Fruit fly (Drosophila melanogaster) whole organism, prepupa: Measurements from ENCODE around the gene RpL3.

Experiments used
- Blimp-1 ChIP-seq: fragments of 200-800 bp; sonication (Bioruptor generic); optimal IDR thresholded peaks from 3 replicates; lab custom pipeline; 2017; ENCODE audit warnings: missing biosample characterization, missing genetic modification characterization, mild to moderate bottlenecking, moderate library complexity, missing genetic modification reagents
- CG10631 ChIP-seq: fragments of 200-800 bp; sonication (Bioruptor generic); optimal IDR thresholded peaks from 2 replicates; lab custom pipeline; 2016; ENCODE audit warnings: missing biosample characterization, missing genetic modification characterization
- CG10669 ChIP-seq: fragments of 200-800 bp; sonication (Bioruptor generic); optimal IDR thresholded peaks from 3 replicates; lab custom pipeline; 2018; ENCODE audit warnings: missing biosample characterization, mild to moderate bottlenecking, missing genetic modification characterization, moderate library complexity
- CG11294 ChIP-seq: fragments of 200-800 bp; sonication (Bioruptor generic); IDR thresholded peaks from 2 replicates; pipeline ENCODE4 v1.3.6; 2022; ENCODE audit warnings: missing biosample characterization, missing genetic modification characterization
- CG11902 ChIP-seq: fragments of 200-800 bp; sonication (Bioruptor generic); optimal IDR thresholded peaks from 3 replicates; lab custom pipeline; 2016; ENCODE audit warnings: missing biosample characterization, missing genetic modification characterization
- CG15336 ChIP-seq: fragments of 200-800 bp; sonication (Bioruptor generic); IDR thresholded peaks from 2 replicates; pipeline ENCODE4 v1.3.6; 2022; ENCODE audit warnings: missing biosample characterization, missing genetic modification characterization
- CG32006 ChIP-seq: fragments of 200-800 bp; sonication (Bioruptor generic); optimal IDR thresholded peaks from 3 replicates; lab custom pipeline; 2017; ENCODE audit warnings: missing biosample characterization, mild to moderate bottlenecking, missing genetic modification characterization
- CG34406 ChIP-seq: fragments of 200-800 bp; sonication (Bioruptor generic); optimal IDR thresholded peaks from 3 replicates; lab custom pipeline; 2016; ENCODE audit warnings: missing biosample characterization, missing genetic modification characterization
- CG4318 ChIP-seq: fragments of 200-800 bp; sonication (Bioruptor generic); optimal IDR thresholded peaks from 3 replicates; lab custom pipeline; 2017; ENCODE audit warnings: missing biosample characterization, mild to moderate bottlenecking, missing genetic modification characterization
- CG6163 ChIP-seq: fragments of 200-800 bp; sonication (Bioruptor generic); IDR thresholded peaks from 3 replicates; pipeline ENCODE4 v1.3.6; 2022; ENCODE audit warnings: missing biosample characterization, missing genetic modification characterization
- CG6276 ChIP-seq: fragments of 200-800 bp; sonication (Bioruptor generic); optimal IDR thresholded peaks from 2 replicates; lab custom pipeline; 2017; ENCODE audit warnings: missing biosample characterization, mild to moderate bottlenecking, missing genetic modification characterization
- CG6792 ChIP-seq: fragments of 200-800 bp; sonication (Bioruptor generic); optimal IDR thresholded peaks from 3 replicates; lab custom pipeline; 2016; ENCODE audit warnings: missing biosample characterization, missing genetic modification characterization
- CG6808 ChIP-seq: fragments of 200-800 bp; sonication (Bioruptor generic); optimal IDR thresholded peaks from 3 replicates; lab custom pipeline; 2017; ENCODE audit warnings: missing biosample characterization, missing genetic modification characterization, mild to moderate bottlenecking, moderate library complexity, missing genetic modification reagents
- CG6854 ChIP-seq: fragments of 200-800 bp; sonication (Bioruptor generic); optimal IDR thresholded peaks from 2 replicates; lab custom pipeline; 2017; ENCODE audit warnings: missing biosample characterization, mild to moderate bottlenecking, missing genetic modification characterization
- CG8632 ChIP-seq: fragments of 200-800 bp; sonication (Bioruptor generic); optimal IDR thresholded peaks from 3 replicates; lab custom pipeline; 2016; ENCODE audit warnings: missing biosample characterization, missing genetic modification characterization
- Eip75B ChIP-seq: fragments of 200-800 bp; sonication (Bioruptor generic); optimal IDR thresholded peaks from 3 replicates; lab custom pipeline; 2016; ENCODE audit warnings: missing biosample characterization, missing genetic modification characterization
- Eip78C ChIP-seq: fragments of 200-800 bp; sonication (Bioruptor generic); peaks from one replicate; lab custom pipeline; 2016; ENCODE audit warnings: missing biosample characterization, missing genetic modification characterization
- Eip93F ChIP-seq: fragments of 200-800 bp; sonication (Bioruptor generic); optimal IDR thresholded peaks from 2 replicates; lab custom pipeline; 2016; ENCODE audit warnings: missing biosample characterization, mild to moderate bottlenecking, missing genetic modification characterization
- Ets96B ChIP-seq: fragments of 200-800 bp; optimal IDR thresholded peaks from 2 replicates; lab custom pipeline; 2019; ENCODE audit warnings: missing biosample characterization, mild to moderate bottlenecking, missing genetic modification characterization, moderate library complexity
- Gug ChIP-seq: fragments of 200-800 bp; sonication (Bioruptor generic); IDR thresholded peaks from 2 replicates; pipeline ENCODE4 v1.3.6; 2022; ENCODE audit warnings: missing biosample characterization, missing genetic modification characterization
- Hr39 ChIP-seq: fragments of 200-800 bp; sonication (Bioruptor generic); optimal IDR thresholded peaks from 2 replicates; lab custom pipeline; 2016; ENCODE audit warnings: missing biosample characterization, missing genetic modification characterization
- Hr4 ChIP-seq: fragments of 200-800 bp; sonication (Bioruptor generic); optimal IDR thresholded peaks from 3 replicates; lab custom pipeline; 2016; ENCODE audit warnings: missing biosample characterization, missing genetic modification characterization
- Met ChIP-seq: fragments of 200-800 bp; sonication (Bioruptor generic); optimal IDR thresholded peaks from 3 replicates; lab custom pipeline; 2016; ENCODE audit warnings: missing biosample characterization, missing genetic modification characterization
- Smox ChIP-seq: fragments of 200-800 bp; sonication (Bioruptor generic); optimal IDR thresholded peaks from 3 replicates; lab custom pipeline; 2016; ENCODE audit warnings: missing biosample characterization, missing genetic modification characterization
- Sox102F ChIP-seq: fragments of 200-800 bp; sonication (Bioruptor generic); optimal IDR thresholded peaks from 2 replicates; lab custom pipeline; 2016; ENCODE audit warnings: missing biosample characterization, mild to moderate bottlenecking, missing genetic modification characterization
- Sox15 ChIP-seq: fragments of 200-800 bp; sonication (Bioruptor generic); optimal IDR thresholded peaks from 3 replicates; lab custom pipeline; 2016; ENCODE audit warnings: missing biosample characterization, missing genetic modification characterization
- achi ChIP-seq: fragments of 200-800 bp; sonication (Bioruptor generic); optimal IDR thresholded peaks from 3 replicates; lab custom pipeline; 2016; ENCODE audit warnings: missing biosample characterization, missing genetic modification characterization
- acj6 ChIP-seq: fragments of 200-800 bp; sonication (Bioruptor generic); optimal IDR thresholded peaks from 3 replicates; lab custom pipeline; 2016; ENCODE audit warnings: missing biosample characterization, missing genetic modification characterization
- cyc ChIP-seq: fragments of 200-800 bp; sonication (Bioruptor generic); optimal IDR thresholded peaks from 3 replicates; lab custom pipeline; 2016; ENCODE audit warnings: missing biosample characterization, missing genetic modification characterization
- dac ChIP-seq: fragments of 200-800 bp; sonication (Bioruptor generic); optimal IDR thresholded peaks from 2 replicates; lab custom pipeline; 2017; ENCODE audit warnings: missing biosample characterization, mild to moderate bottlenecking, missing genetic modification characterization
- eg ChIP-seq: fragments of 200-800 bp; sonication (Bioruptor generic); IDR thresholded peaks from 3 replicates; pipeline ENCODE4 v1.3.6; 2022; ENCODE audit warnings: missing biosample characterization, missing genetic modification characterization
- esn ChIP-seq: fragments of 200-800 bp; sonication (Bioruptor generic); optimal IDR thresholded peaks from 2 replicates; lab custom pipeline; 2016; ENCODE audit warnings: missing biosample characterization, mild to moderate bottlenecking, missing genetic modification characterization, moderate library complexity
- fd85E ChIP-seq: fragments of 200-800 bp; sonication (Bioruptor generic); optimal IDR thresholded peaks from 3 replicates; lab custom pipeline; 2016; ENCODE audit warnings: missing biosample characterization, missing genetic modification characterization
- fkh ChIP-seq: fragments of 200-800 bp; sonication (Bioruptor generic); optimal IDR thresholded peaks from 3 replicates; lab custom pipeline; 2017; ENCODE audit warnings: missing biosample characterization, mild to moderate bottlenecking, missing genetic modification characterization, moderate library complexity
- lz ChIP-seq: fragments of 200-800 bp; sonication (Bioruptor generic); optimal IDR thresholded peaks from 3 replicates; lab custom pipeline; 2016; ENCODE audit warnings: missing biosample characterization, missing genetic modification characterization
- net ChIP-seq: fragments of 200-800 bp; sonication (Bioruptor generic); optimal IDR thresholded peaks from 3 replicates; lab custom pipeline; 2016; ENCODE audit warnings: missing biosample characterization, missing genetic modification characterization
- pdm3 ChIP-seq: fragments of 200-800 bp; sonication (Bioruptor generic); optimal IDR thresholded peaks from 3 replicates; lab custom pipeline; 2016; ENCODE audit warnings: missing biosample characterization, missing genetic modification characterization
- salr ChIP-seq, 2 experiments: fragments of 200-800 bp; sonication (Bioruptor generic); optimal IDR thresholded peaks; 3 replicates each; lab custom pipeline; 2016 to 2018; ENCODE audit warnings: missing biosample characterization in 2 of 2, missing genetic modification characterization in 2 of 2, mild to moderate bottlenecking in 1 of 2
- spab ChIP-seq: fragments of 200-800 bp; sonication (Bioruptor generic); optimal IDR thresholded peaks from 2 replicates; lab custom pipeline; 2017; ENCODE audit warnings: missing biosample characterization, mild to moderate bottlenecking, missing genetic modification characterization, missing genetic modification reagents
- ss ChIP-seq, 2 experiments: fragments of 200-800 bp; sonication (Bioruptor generic); optimal IDR thresholded peaks; 2 replicates in 1 of 2; 3 replicates in 1 of 2; lab custom pipeline; 2017 to 2018; ENCODE audit warnings: mild to moderate bottlenecking in 2 of 2, missing biosample characterization in 2 of 2, missing genetic modification characterization in 2 of 2, moderate library complexity in 1 of 2
- vri ChIP-seq: fragments of 200-800 bp; sonication (Bioruptor generic); optimal IDR thresholded peaks from 3 replicates; lab custom pipeline; 2016; ENCODE audit warnings: missing biosample characterization, mild to moderate bottlenecking, missing genetic modification characterization

The RpL3 gene

DNA sequence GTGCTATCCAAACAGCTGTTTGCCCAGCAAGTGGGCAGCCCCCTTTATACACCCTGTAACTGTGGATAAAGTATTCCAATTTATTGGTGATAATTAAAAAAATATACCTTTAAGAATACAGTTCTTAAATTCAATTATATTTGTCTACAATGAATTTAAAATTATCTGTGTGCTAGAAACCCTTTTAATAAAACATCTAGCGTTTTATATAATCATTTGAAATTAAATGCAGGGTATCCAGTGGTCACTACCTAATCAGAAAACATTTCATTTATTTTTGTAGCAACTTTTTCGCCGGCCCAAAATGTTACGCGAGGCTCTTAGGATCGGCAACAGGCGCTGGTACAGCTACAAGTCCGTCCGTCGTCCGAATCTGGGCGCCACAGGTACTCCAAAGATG, 4.8 kb downstream of the RpL3 start, which contains the start of gene CG17726 (continued):
- TF ChIP-seq CG34406 (peak; percentile 99), Blimp-1 (peak; percentile 80), CG32006 (GFP tag; lab: Kevin White, UChicago) (peak; percentile 94), CG10669 (GFP tag; lab: Kevin White, UChicago) (peak; percentile 94), Gug (peak; percentile 96), CG15336 (GFP tag; lab: Robert Waterston, UW) (peak; percentile 99), net (GFP tag; lab: Kevin White, UChicago) (peak; percentile 96), Hr39 (GFP tag; lab: Kevin White, UChicago) (peak; percentile 95), fkh (GFP tag; lab: Kevin White, UChicago) (no peak), CG11902 (peak; percentile 92), Ets96B (tag; lab: Kevin White, UChicago) (peak; percentile 97)

DNA sequence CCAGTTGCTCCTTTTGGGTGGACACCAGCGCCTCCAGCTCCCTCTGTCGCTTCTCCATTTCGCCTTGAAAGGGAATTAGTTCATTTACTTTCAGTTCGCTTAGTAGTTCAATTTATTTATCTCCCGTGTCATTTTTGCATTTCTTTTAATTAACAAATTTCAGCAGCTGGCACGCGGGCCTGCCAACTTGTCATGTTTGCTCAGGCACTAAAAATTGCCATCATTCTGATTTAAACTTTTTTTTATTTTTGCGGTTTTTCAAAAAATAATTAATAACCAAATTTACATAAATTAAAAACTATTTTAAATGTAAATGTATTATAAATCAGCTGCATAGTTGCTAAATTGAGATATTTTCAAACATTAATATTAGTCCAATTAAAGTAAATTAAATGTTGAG, 8.7 kb downstream of the RpL3 start, which contains the start of gene GCC88:
Gene GCC88, minus strand, starts transcription at position 209 of the 400 bp plus-strand sequence.
- TF ChIP-seq Smox (no peak), fd85E (GFP tag; lab: Kevin White, UChicago) (no peak), eg (no peak), pdm3 (GFP tag; lab: Kevin White, UChicago) (no peak), CG10631 (GFP tag; lab: Kevin White, UChicago) (no peak), Met (GFP tag; lab: Kevin White, UChicago) (no peak), cyc (no peak), Eip75B (GFP tag; lab: Kevin White, UChicago) (no peak), CG6792 (no peak), Eip78C (GFP tag; lab: Kevin White, UChicago) (no peak), fkh (GFP tag; lab: Kevin White, UChicago) (no peak), CG11294 (no peak), Eip93F (GFP tag; lab: Kevin White, UChicago) (no peak), vri (GFP tag; lab: Kevin White, UChicago) (no peak), CG6163 (GFP tag; lab: Robert Waterston, UW) (no peak), CG6276 (GFP tag; lab: Kevin White, UChicago) (no peak), Hr39 (GFP tag; lab: Kevin White, UChicago) (no peak)

DNA sequence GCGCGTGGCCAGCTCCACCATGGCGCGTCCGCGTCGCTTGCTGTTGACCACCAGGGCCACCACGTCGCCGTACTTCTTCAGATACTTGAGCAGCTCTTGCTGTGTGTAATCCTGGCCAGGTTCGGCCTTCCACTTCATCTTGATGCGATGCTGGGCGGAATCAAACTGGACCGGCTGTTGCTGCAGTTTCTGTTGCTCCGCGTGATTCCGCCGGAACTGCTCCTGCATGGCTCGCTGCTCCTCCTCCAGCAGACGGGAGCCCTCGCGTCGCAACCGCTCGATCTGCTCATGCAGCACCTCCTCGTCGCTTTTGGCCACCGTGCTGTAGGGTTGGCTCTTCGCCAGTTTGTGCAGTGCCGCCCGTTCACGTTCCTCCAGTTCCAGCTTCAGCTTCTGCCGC, 9.3 kb downstream of the RpL3 start:
- TF ChIP-seq Hr4 (GFP tag; lab: Kevin White, UChicago) (no peak), Eip78C (GFP tag; lab: Kevin White, UChicago) (no peak), CG4318 (no peak), CG11902 (no peak), CG8632 (GFP tag; lab: Kevin White, UChicago) (no peak), acj6 (GFP tag; lab: Kevin White, UChicago) (no peak), Blimp-1 (no peak), ss (GFP tag; optimal IDR thresholded peaks at IDR 0.05; lab: Kevin White, UChicago) (no peak), achi (GFP tag; lab: Kevin White, UChicago) (no peak), Eip93F (GFP tag; lab: Kevin White, UChicago) (no peak), net (GFP tag; lab: Kevin White, UChicago) (no peak), cyc (no peak), CG6808 (no peak), salr (GFP tag; optimal IDR thresholded peaks at IDR 0.05; lab: Kevin White, UChicago) (no peak), CG34406 (no peak), Gug (no peak), Sox15 (GFP tag; lab: Kevin White, UChicago) (no peak), CG6854 (GFP tag; lab: Kevin White, UChicago) (no peak)

DNA sequence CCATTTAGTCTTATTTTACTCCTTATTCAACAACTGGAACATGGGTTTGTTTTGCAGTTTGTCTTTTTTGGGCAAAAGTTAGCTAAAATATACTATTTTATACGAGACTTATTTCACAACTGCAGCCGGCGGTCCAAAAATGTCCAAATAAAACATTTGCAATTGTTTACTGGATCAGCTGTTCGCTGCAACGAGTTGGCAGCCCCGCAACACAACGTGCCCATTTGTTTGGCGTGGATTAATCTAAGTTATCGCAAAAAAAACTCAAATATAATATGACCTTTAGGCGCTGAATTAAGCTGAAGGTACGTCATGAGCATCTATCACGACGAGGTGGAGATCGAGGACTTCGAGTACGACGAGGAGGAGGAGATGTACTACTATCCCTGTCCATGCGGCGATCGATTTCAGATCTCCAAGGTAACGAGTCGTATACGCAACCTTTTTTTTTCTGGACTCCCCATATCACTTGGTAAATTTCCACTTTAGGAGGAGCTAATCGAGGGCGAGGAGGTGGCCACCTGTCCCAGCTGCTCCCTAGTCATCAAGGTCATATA, 10.1 kb downstream of the RpL3 start, which contains the start of the genes CG17187 and Dph3:
Gene CG17187, minus strand, starts transcription at position 175 of the 557 bp plus-strand sequence.
Gene Dph3, plus strand, starts transcription at position 208 of the 557 bp plus-strand sequence.
- TF ChIP-seq dac (no peak), Blimp-1 (no peak), lz (GFP tag; lab: Kevin White, UChicago) (no peak), CG4318 (no peak), Gug (no peak), fd85E (GFP tag; lab: Kevin White, UChicago) (no peak), CG32006 (GFP tag; lab: Kevin White, UChicago) (no peak), spab (no peak), esn (GFP tag; lab: Kevin White, UChicago) (no peak), Smox (no peak), Sox102F (GFP tag; lab: Kevin White, UChicago) (no peak), eg (no peak), CG34406 (no peak), cyc (no peak), net (GFP tag; lab: Kevin White, UChicago) (no peak), CG10631 (GFP tag; lab: Kevin White, UChicago) (no peak), Hr39 (GFP tag; lab: Kevin White, UChicago) (no peak)
